Worm (Caenorhabditis elegans): ENCODE results near the gene F09E10.6.

F09E10.6 gene

ce11 chrX:1453770-1454169 lies 43.7 kb downstream of the F09E10.6 start, which contains the start of gene cebp-1:
Gene cebp-1 (minus strand): TSS chrX:1453868.
- TF ChIP-seq pros-1 (tag; optimal IDR thresholded peaks at IDR 0.05) (no peak), elt-2 (tag; optimal IDR thresholded peaks at IDR 0.05) (peak; percentile 12), pha-4 (tag; optimal IDR thresholded peaks at IDR 0.05) (no peak)

ce11 chrX:1451816-1452602 lies 45.5 kb downstream of the F09E10.6 start:
- TF ChIP-seq mec-3 (tag; optimal IDR thresholded peaks at IDR 0.05; ENCODE audit: borderline replicate concordance) (no peak), unc-55 (GFP tag; optimal IDR thresholded peaks at IDR 0.05) (no peak), unc-42 (tag; optimal IDR thresholded peaks at IDR 0.05) (no peak), ceh-31 (tag; optimal IDR thresholded peaks at IDR 0.05) (no peak), pag-3 (tag; optimal IDR thresholded peaks at IDR 0.05; ENCODE audit: borderline replicate concordance) (no peak), F13H6.1 (tag; optimal IDR thresholded peaks at IDR 0.05) (no peak), ztf-16 (tag; optimal IDR thresholded peaks at IDR 0.05) (no peak), odd-2 (tag; optimal IDR thresholded peaks at IDR 0.05) (no peak), ceh-48 (tag; optimal IDR thresholded peaks at IDR 0.05) (no peak), ceh-14 (tag; optimal IDR thresholded peaks at IDR 0.05) (no peak), ceh-22 (tag; optimal IDR thresholded peaks at IDR 0.05) (no peak), ceh-19 (GFP tag; optimal IDR thresholded peaks at IDR 0.05) (no peak)

- TF ChIP-seq fkh-10 (GFP tag; optimal IDR thresholded peaks at IDR 0.05) (no peak), ceh-24 (tag; optimal IDR thresholded peaks at IDR 0.05) (no peak), unc-86 (tag; optimal IDR thresholded peaks at IDR 0.05) (no peak), lim-6 (tag; optimal IDR thresholded peaks at IDR 0.05) (no peak), ahr-1 (tag; optimal IDR thresholded peaks at IDR 0.05) (no peak), hlh-30 (tag; optimal IDR thresholded peaks at IDR 0.05; ENCODE audit: insufficient read depth) (no peak), zip-5 (tag; optimal IDR thresholded peaks at IDR 0.05) (no peak), unc-42 (tag; optimal IDR thresholded peaks at IDR 0.05) (no peak), sox-2 (GFP tag; IDR thresholded peaks at IDR 0.05) (no peak), fkh-6 (tag; optimal IDR thresholded peaks at IDR 0.05) (no peak), elt-4 (tag; optimal IDR thresholded peaks at IDR 0.05) (no peak), ceh-9 (tag; optimal IDR thresholded peaks at IDR 0.05) (no peak), eyg-1 (tag; optimal IDR thresholded peaks at IDR 0.05) (no peak), pros-1 (tag; optimal IDR thresholded peaks at IDR 0.05) (no peak), Y22D7AL.16 (tag; optimal IDR thresholded peaks at IDR 0.05) (no peak), ceh-30 (tag; optimal IDR thresholded peaks at IDR 0.05) (no peak), ztf-16 (tag; optimal IDR thresholded peaks at IDR 0.05) (no peak)
These were observed 46.2 kb downstream of the F09E10.6 start for ce11 chrX:1451240-1451639.

DNA sequence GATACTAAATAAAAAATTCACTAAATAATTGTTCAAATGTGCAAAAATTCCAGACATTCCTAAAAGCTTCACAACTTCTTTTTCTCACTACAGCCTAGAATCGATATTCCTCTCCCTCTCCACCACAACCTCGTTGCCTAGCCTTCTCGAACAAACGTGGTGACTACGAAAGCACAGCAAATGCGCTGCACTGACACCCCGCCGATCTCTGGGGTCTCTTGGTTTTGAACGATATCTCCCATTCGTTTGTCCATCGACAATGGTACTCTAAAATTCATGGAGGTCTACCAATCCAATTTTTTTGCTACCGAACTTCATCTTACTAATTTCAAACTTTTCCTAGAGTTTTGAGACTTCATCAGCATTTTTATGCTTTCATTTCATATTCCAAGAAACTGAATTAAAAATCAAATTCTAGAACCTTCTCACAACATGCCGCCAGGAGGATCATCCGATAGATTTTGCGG lies 47.1 kb downstream of the F09E10.6 start, which contains the start of gene W05H7.1:
TSS of gene W05H7.1 (plus strand) at position 417 of the 467 bp plus-strand sequence.
- TF ChIP-seq tbx-2 (tag; optimal IDR thresholded peaks at IDR 0.05) (peak; percentile 60), madf-2 (tag; optimal IDR thresholded peaks at IDR 0.05) (no peak), nfya-1 (tag; optimal IDR thresholded peaks at IDR 0.05) (peak; percentile 34), ceh-48 (tag; optimal IDR thresholded peaks at IDR 0.05) (peak; percentile 70), sdc-2 (tag; optimal IDR thresholded peaks at IDR 0.05) (peak; percentile 63), rnt-1 (tag; optimal IDR thresholded peaks at IDR 0.05) (peak; percentile 14), ceh-18 (tag; optimal IDR thresholded peaks at IDR 0.05) (peak; percentile 4), ceh-2 (tag; optimal IDR thresholded peaks at IDR 0.05) (no peak), ceh-31 (tag; optimal IDR thresholded peaks at IDR 0.05) (peak; percentile 35)
